Worm (Caenorhabditis elegans): Measurements from ENCODE around the gene Y47D7A.15.

ce11 chrV:4398884-4399283 is 34.1 kb downstream of the Y47D7A.15 start:
- TF ChIP-seq unc-39 (tag; optimal IDR thresholded peaks at IDR 0.05) (no peak), nhr-237 (tag; optimal IDR thresholded peaks at IDR 0.05) (no peak), nhr-11 (tag; optimal IDR thresholded peaks at IDR 0.05) (no peak), pha-4 (tag; optimal IDR thresholded peaks at IDR 0.05) (no peak), ceh-16 (tag; optimal IDR thresholded peaks at IDR 0.05) (no peak), skn-1 (tag; optimal IDR thresholded peaks at IDR 0.05) (no peak), mdl-1 (tag; optimal IDR thresholded peaks at IDR 0.05) (no peak), fkh-10 (GFP tag; optimal IDR thresholded peaks at IDR 0.05) (no peak), sea-2 (GFP tag; optimal IDR thresholded peaks at IDR 0.05) (no peak), pqm-1 (tag; optimal IDR thresholded peaks at IDR 0.05) (no peak)

All from whole organism, L3 larva.